Fruit fly (Drosophila melanogaster): Measurements from ENCODE around the gene Obp22a.
A peak's percentile ranks its signal among the peaks of the same experiment; 100 is the strongest.

Obp22a gene

DNA sequence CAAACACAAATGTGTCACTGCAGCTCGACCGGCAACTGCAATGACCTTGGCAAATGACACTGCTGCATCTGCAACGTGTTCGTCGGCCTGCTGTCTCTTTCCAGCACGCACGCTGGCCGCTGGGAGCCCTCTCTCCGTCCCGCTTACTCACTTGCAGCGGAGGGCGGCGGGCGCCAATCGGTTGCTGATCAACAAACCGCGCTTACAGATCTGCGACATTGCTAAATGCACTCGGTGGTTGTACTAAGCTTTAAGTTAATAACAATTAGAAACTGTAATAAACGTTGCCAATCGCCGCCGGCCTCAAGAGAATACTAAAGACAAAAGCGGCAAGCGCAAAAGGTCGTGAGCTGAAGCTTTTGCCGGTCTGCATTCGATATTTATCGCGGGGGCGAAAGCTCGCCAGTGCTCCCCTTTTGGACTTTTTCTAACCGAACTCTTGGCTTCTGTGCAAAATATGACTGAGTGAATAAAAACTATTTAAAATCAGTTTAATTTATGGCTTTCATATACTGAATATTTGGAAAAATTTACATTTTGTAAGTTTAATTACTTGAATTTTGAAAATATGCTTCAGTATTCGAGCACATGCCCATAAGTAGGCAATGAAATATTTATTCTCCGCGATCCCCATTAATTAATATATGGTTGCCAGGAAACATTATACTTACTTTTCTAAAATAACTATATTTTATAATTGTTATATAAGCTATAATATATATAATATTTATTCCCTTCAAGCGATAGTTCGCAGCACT is 4.3 kb downstream of the Obp22a start, which contains the start of gene Got2 (continued):
- TF ChIP-seq CG10267 (tag; optimal IDR thresholded peaks at IDR 0.05) (no peak), Hr3 (GFP tag; optimal IDR thresholded peaks at IDR 0.05) (peak; percentile 17), CG14860 (GFP tag; IDR thresholded peaks at IDR 0.05; ENCODE audit: partially characterized antibody) (peak; percentile 65), CG4424 (GFP tag; optimal IDR thresholded peaks at IDR 0.05) (peak; percentile 7), tin (GFP tag; optimal IDR thresholded peaks at IDR 0.05) (no peak), CG17802 (tag; optimal IDR thresholded peaks at IDR 0.05) (no peak), CG6654 (GFP tag; optimal IDR thresholded peaks at IDR 0.05) (no peak), Elba2 (GFP tag; optimal IDR thresholded peaks at IDR 0.05) (no peak), CG7372 (GFP tag; IDR thresholded peaks at IDR 0.05) (no peak), CG8924 (tag; optimal IDR thresholded peaks at IDR 0.05) (peak; percentile 28), zfh1 (GFP tag; IDR thresholded peaks at IDR 0.05) (no peak), CG12769 (tag; optimal IDR thresholded peaks at IDR 0.05) (peak; percentile 15), CG7928 (GFP tag; optimal IDR thresholded peaks at IDR 0.05) (no peak), CG18619 (GFP tag; optimal IDR thresholded peaks at IDR 0.05) (no peak), row (GFP tag; IDR thresholded peaks at IDR 0.05) (peak; percentile 85), CG10431 (GFP tag; optimal IDR thresholded peaks at IDR 0.05) (no peak), Fer2 (tag; optimal IDR thresholded peaks at IDR 0.05) (no peak), hb (GFP tag; IDR thresholded peaks at IDR 0.05; ENCODE audit: partially characterized antibody) (peak; percentile 77; the same call in 2 of the 3 replicates), oc (tag; optimal IDR thresholded peaks at IDR 0.05) (no peak), GATAe (GFP tag; conservative IDR thresholded peaks at IDR 0.05) (no peak), CG1792 (GFP tag; optimal IDR thresholded peaks at IDR 0.05) (no peak), CG12744 (GFP tag; optimal IDR thresholded peaks at IDR 0.05) (no peak), CG9932 (GFP tag; IDR thresholded peaks at IDR 0.05) (peak; percentile 62), schlank (tag; optimal IDR thresholded peaks at IDR 0.05) (no peak), CG16779 (GFP tag; IDR thresholded peaks at IDR 0.05) (no peak), CG12104 (GFP tag; optimal IDR thresholded peaks at IDR 0.05) (no peak), CG9215 (GFP tag; IDR thresholded peaks at IDR 0.05) (no peak), gt (GFP tag; IDR thresholded peaks at IDR 0.05) (no peak), en (GFP tag; optimal IDR thresholded peaks at IDR 0.05) (no peak), fd102C (GFP tag; optimal IDR thresholded peaks at IDR 0.05) (no peak), so (GFP tag; IDR thresholded peaks at IDR 0.05) (no peak), CG6683 (GFP tag; optimal IDR thresholded peaks at IDR 0.05) (no peak), nom (GFP tag; optimal IDR thresholded peaks at IDR 0.05) (no peak), CG31224 (GFP tag; IDR thresholded peaks at IDR 0.05) (no peak), Doc2 (GFP tag; IDR thresholded peaks at IDR 0.05) (no peak), CG1832 (GFP tag; optimal IDR thresholded peaks at IDR 0.05) (peak; percentile 74), amos (GFP tag; IDR thresholded peaks at IDR 0.05; ENCODE audit: partially characterized antibody) (peak; percentile 87), sd (tag; optimal IDR thresholded peaks at IDR 0.05) (no peak), CG3726 (GFP tag; IDR thresholded peaks at IDR 0.05) (no peak), sr (GFP tag; IDR thresholded peaks at IDR 0.05) (peak; percentile 89), CG2120 (GFP tag; optimal IDR thresholded peaks at IDR 0.05) (peak; percentile 52), CG7357 (GFP tag; IDR thresholded peaks at IDR 0.05) (no peak), repo (GFP tag; optimal IDR thresholded peaks at IDR 0.05) (no peak), kni (GFP tag; optimal IDR thresholded peaks at IDR 0.05) (no peak), CG6175 (GFP tag; IDR thresholded peaks at IDR 0.05) (0 out of 3 replicates have a peak, but pooled peaks have one; percentile 22), Nf-YB (GFP tag; optimal IDR thresholded peaks at IDR 0.05) (no peak), Oaz (GFP tag; IDR thresholded peaks at IDR 0.05) (no peak), CG12659 (GFP tag; optimal IDR thresholded peaks at IDR 0.05) (no peak), lola (GFP tag; optimal IDR thresholded peaks at IDR 0.05) (no peak), CG10462 (GFP tag; optimal IDR thresholded peaks at IDR 0.05) (no peak)

All from whole organism, embryonic.